Worm (Caenorhabditis elegans) whole organism, L4 larva: ENCODE results near the gene sre-42.

Source experiments
- F44E2.7 ChIP-seq: fragments of 200-800 bp; sonication (Bioruptor generic); IDR thresholded peaks from 2 replicates; pipeline ENCODE4 v2.1.2; 2022; ENCODE audit warnings: missing genetic modification characterization, missing compliant biosample characterization
- lim-7 ChIP-seq: fragments of 200-800 bp; sonication (Bioruptor generic); IDR thresholded peaks from 2 replicates; pipeline ENCODE4 v1.3.6; 2022; ENCODE audit warnings: missing genetic modification characterization, missing compliant biosample characterization
- lin-13 ChIP-seq: fragments of 150-350 bp; optimal IDR thresholded peaks from 2 replicates; lab custom pipeline; 2014; ENCODE audit warnings: missing biosample characterization, missing genetic modification reagents, missing genetic modification characterization
- lin-15B ChIP-seq: fragments of 150-350 bp; sonication (generic microtip); optimal IDR thresholded peaks from 3 replicates; lab custom pipeline; 2014; ENCODE audit warnings: missing biosample characterization, missing genetic modification characterization
- lin-39 ChIP-seq: fragments of 150-350 bp; optimal IDR thresholded peaks from 2 replicates; lab custom pipeline; 2014; ENCODE audit warnings: missing biosample characterization, missing genetic modification reagents, missing genetic modification characterization
- nhr-11 ChIP-seq: fragments of 150-350 bp; optimal IDR thresholded peaks from 2 replicates; lab custom pipeline; 2014; ENCODE audit warnings: missing biosample characterization, missing genetic modification characterization
- nhr-6 ChIP-seq: fragments of 150-350 bp; optimal IDR thresholded peaks from 2 replicates; lab custom pipeline; 2014; ENCODE audit warnings: missing biosample characterization, missing genetic modification characterization
- unc-39 ChIP-seq: sonication (generic microtip); optimal IDR thresholded peaks from 2 replicates; lab custom pipeline; 2017; ENCODE audit warnings: missing biosample characterization, missing genetic modification characterization
- unc-62 ChIP-seq, 3 experiments: fragments of 150-350 bp in 1 of 3; sonication (generic microtip); optimal IDR thresholded peaks in 2 of 3; peaks in 1 of 3; 1 replicate in 1 of 3; 2 replicates in 2 of 3; lab custom pipeline; 2014 to 2017; ENCODE audit warnings: missing biosample characterization in 3 of 3, missing genetic modification characterization in 3 of 3, missing genetic modification reagents in 3 of 3, missing genotype in 1 of 3
- ztf-11 ChIP-seq: fragments of 150-350 bp; optimal IDR thresholded peaks from 2 replicates; lab custom pipeline; 2014; ENCODE audit warnings: missing biosample characterization, missing genetic modification characterization

ce11 chrII:12385815-12386214 lies 866 bp downstream of the sre-42 start:
- TF ChIP-seq lin-39 (no peak), nhr-11 (no peak), nhr-6 (tag; lab: Kevin White, UChicago) (no peak), unc-62 (GFP tag; optimal IDR thresholded peaks at IDR 0.05 in 1 of 2; lab: Kevin White, UChicago) (no peak), unc-62 (tag; optimal IDR thresholded peaks at IDR 0.05; lab: Kevin White, UChicago) (no peak), F44E2.7 (GFP tag; lab: Robert Waterston, UW) (no peak), lin-15B (no peak), unc-39 (tag; lab: Kevin White, UChicago) (no peak), ztf-11 (tag; lab: Kevin White, UChicago) (no peak), lim-7 (GFP tag; lab: Robert Waterston, UW) (no peak), lin-13 (GFP tag; lab: Kevin White, UChicago) (no peak)
